Worm (Caenorhabditis elegans): ENCODE data around the gene C11G10.1.

C11G10.1 gene

ce11 chrX:15188986-15189675 lies 30.6 kb upstream of the C11G10.1 start:
- TF ChIP-seq hlh-8 (tag; optimal IDR thresholded peaks at IDR 0.05) (peak; percentile 22), dve-1 (tag; optimal IDR thresholded peaks at IDR 0.05) (no peak), madf-2 (tag; optimal IDR thresholded peaks at IDR 0.05) (no peak), rnt-1 (tag; optimal IDR thresholded peaks at IDR 0.05) (peak; percentile 62), zip-5 (tag; optimal IDR thresholded peaks at IDR 0.05) (no peak), nhr-232 (tag; optimal IDR thresholded peaks at IDR 0.05) (no peak), F13H6.1 (tag; optimal IDR thresholded peaks at IDR 0.05) (peak; percentile 7), lim-6 (tag; optimal IDR thresholded peaks at IDR 0.05) (peak; percentile 8), nfya-1 (tag; optimal IDR thresholded peaks at IDR 0.05) (peak; percentile 66), unc-42 (tag; optimal IDR thresholded peaks at IDR 0.05) (peak; percentile 89), C38D4.7 (GFP tag; optimal IDR thresholded peaks at IDR 0.05) (no peak), tbx-2 (tag; optimal IDR thresholded peaks at IDR 0.05) (peak; percentile 74), tbx-7 (tag; optimal IDR thresholded peaks at IDR 0.05) (no peak), sdc-2 (tag; optimal IDR thresholded peaks at IDR 0.05) (peak; percentile 63), hlh-15 (tag; optimal IDR thresholded peaks at IDR 0.05) (no peak), ceh-19 (GFP tag; optimal IDR thresholded peaks at IDR 0.05) (peak; percentile 55), dmd-4 (tag; optimal IDR thresholded peaks at IDR 0.05; ENCODE audit: borderline replicate concordance) (no peak), unc-55 (GFP tag; optimal IDR thresholded peaks at IDR 0.05) (no peak), ceh-34 (tag; optimal IDR thresholded peaks at IDR 0.05) (peak; percentile 74), ceh-14 (tag; optimal IDR thresholded peaks at IDR 0.05) (peak; percentile 59), Y22D7AL.16 (tag; optimal IDR thresholded peaks at IDR 0.05) (no peak), ceh-31 (tag; optimal IDR thresholded peaks at IDR 0.05) (peak; percentile 91), C08G9.2 (tag; optimal IDR thresholded peaks at IDR 0.05) (peak; percentile 39), pat-9 (tag; optimal IDR thresholded peaks at IDR 0.05) (peak; percentile 15), mec-3 (tag; optimal IDR thresholded peaks at IDR 0.05; ENCODE audit: borderline replicate concordance) (no peak), ref-2 (tag; optimal IDR thresholded peaks at IDR 0.05) (peak; percentile 59), nhr-11 (tag; optimal IDR thresholded peaks at IDR 0.05) (no peak), ceh-18 (tag; optimal IDR thresholded peaks at IDR 0.05) (peak; percentile 94), fax-1 (tag; optimal IDR thresholded peaks at IDR 0.05) (no peak), syd-9 (tag; optimal IDR thresholded peaks at IDR 0.05) (peak; percentile 56), unc-3 (GFP tag; conservative IDR thresholded peaks at IDR 0.05) (no peak), unc-3 (tag; optimal IDR thresholded peaks at IDR 0.05) (peak; percentile 30)

ce11 chrX:15188510-15188909 lies 30.0 kb upstream of the C11G10.1 start:
- no peak for TF ChIP-seq ceh-34 (tag; optimal IDR thresholded peaks at IDR 0.05)

ce11 chrX:15181454-15181853 lies 22.9 kb upstream of the C11G10.1 start, which contains the start of gene pkhm-2:
Gene pkhm-2, minus strand, starts transcription at chrX:15181465.
- TF ChIP-seq ets-4 (tag; optimal IDR thresholded peaks at IDR 0.05) (no peak), ceh-18 (tag; optimal IDR thresholded peaks at IDR 0.05) (peak; percentile 80), ceh-19 (GFP tag; optimal IDR thresholded peaks at IDR 0.05) (peak; percentile 8), dmd-4 (tag; optimal IDR thresholded peaks at IDR 0.05; ENCODE audit: borderline replicate concordance) (peak; percentile 36), ceh-6 (GFP tag; optimal IDR thresholded peaks at IDR 0.05) (peak; percentile 31), pax-1 (tag; optimal IDR thresholded peaks at IDR 0.05) (peak; percentile 8), sox-4 (tag; optimal IDR thresholded peaks at IDR 0.05) (peak; percentile 33), eyg-1 (tag; optimal IDR thresholded peaks at IDR 0.05) (no peak), tbx-2 (tag; optimal IDR thresholded peaks at IDR 0.05) (peak; percentile 73), unc-86 (tag; optimal IDR thresholded peaks at IDR 0.05) (no peak), madf-2 (tag; optimal IDR thresholded peaks at IDR 0.05) (peak; percentile 17), ceh-14 (tag; optimal IDR thresholded peaks at IDR 0.05) (no peak), C38D4.7 (GFP tag; optimal IDR thresholded peaks at IDR 0.05) (no peak), gmeb-2 (tag; optimal IDR thresholded peaks at IDR 0.05) (peak; percentile 38), sdc-2 (tag; optimal IDR thresholded peaks at IDR 0.05) (peak; percentile 78), fkh-6 (tag; optimal IDR thresholded peaks at IDR 0.05) (no peak), pag-3 (tag; optimal IDR thresholded peaks at IDR 0.05; ENCODE audit: borderline replicate concordance) (no peak), mec-3 (tag; optimal IDR thresholded peaks at IDR 0.05; ENCODE audit: borderline replicate concordance) (peak; percentile 53), tbx-7 (tag; optimal IDR thresholded peaks at IDR 0.05) (no peak), zip-5 (tag; optimal IDR thresholded peaks at IDR 0.05) (peak; percentile 1), ttx-3 (tag; optimal IDR thresholded peaks at IDR 0.05) (no peak), dve-1 (tag; optimal IDR thresholded peaks at IDR 0.05) (peak; percentile 19), sox-2 (GFP tag; IDR thresholded peaks at IDR 0.05) (no peak), ceh-2 (tag; optimal IDR thresholded peaks at IDR 0.05) (peak; percentile 18), hlh-13 (GFP tag; optimal IDR thresholded peaks at IDR 0.05) (no peak), che-1 (tag; optimal IDR thresholded peaks at IDR 0.05) (peak; percentile 41), pat-9 (tag; optimal IDR thresholded peaks at IDR 0.05) (peak; percentile 28), K09A11.1 (tag; optimal IDR thresholded peaks at IDR 0.05; ENCODE audit: insufficient read depth) (peak; percentile 27), ref-2 (tag; optimal IDR thresholded peaks at IDR 0.05) (peak; percentile 78), unc-55 (GFP tag; optimal IDR thresholded peaks at IDR 0.05) (peak; percentile 9)
